Fruit fly (Drosophila melanogaster): ENCODE results near the gene CG4935.

CG4935 gene

DNA sequence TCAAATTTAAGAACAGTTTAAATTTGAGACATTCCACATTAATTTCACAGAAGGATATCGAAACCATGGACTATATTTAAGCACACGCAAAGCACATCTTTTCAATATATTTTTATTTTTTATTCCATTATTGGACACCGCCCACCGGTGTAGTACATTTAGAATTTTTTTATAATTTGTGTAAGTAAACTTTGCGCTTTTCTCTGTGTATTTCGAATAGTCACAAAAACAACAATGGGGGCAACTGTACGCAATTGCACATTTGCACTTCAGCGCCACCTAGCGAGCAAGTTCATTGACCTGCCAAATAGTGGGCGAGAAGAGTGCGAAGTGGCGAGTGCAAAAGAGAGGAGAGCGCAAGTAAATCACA, 13.9 kb downstream of the CG4935 start (continued):
- TF ChIP-seq sens-2 (GFP tag; IDR thresholded peaks at IDR 0.05): no peak
- TF ChIP-seq Nf-YC (tag; optimal IDR thresholded peaks at IDR 0.05): no peak
- 0 out of 2 replicates have a peak, but pooled peaks have one; percentile 33 for TF ChIP-seq CG9215 (GFP tag; IDR thresholded peaks at IDR 0.05)
- peak; percentile 40; the same call in 1 of the 2 replicates for TF ChIP-seq sob (GFP tag; IDR thresholded peaks at IDR 0.05)
- TF ChIP-seq psq (GFP tag; optimal IDR thresholded peaks at IDR 0.05): no peak
- no peak for TF ChIP-seq esg (GFP tag; conservative IDR thresholded peaks at IDR 0.05)
- TF ChIP-seq dm (GFP tag; optimal IDR thresholded peaks at IDR 0.05): no peak
- TF ChIP-seq Hey (tag; optimal IDR thresholded peaks at IDR 0.05): no peak
- no peak for TF ChIP-seq tna (GFP tag; IDR thresholded peaks at IDR 0.05; ENCODE audit: partially characterized antibody)
- TF ChIP-seq Atf3 (GFP tag; optimal IDR thresholded peaks at IDR 0.05): no peak
- TF ChIP-seq dati (GFP tag; IDR thresholded peaks at IDR 0.05): no peak
- TF ChIP-seq pnt (GFP tag; optimal IDR thresholded peaks at IDR 0.05): no peak
- TF ChIP-seq az2 (GFP tag; optimal IDR thresholded peaks at IDR 0.05): peak; percentile 16
- TF ChIP-seq CG14014 (GFP tag; IDR thresholded peaks at IDR 0.05): peak; percentile 68
- TF ChIP-seq Fer3 (tag; optimal IDR thresholded peaks at IDR 0.05): peak; percentile 52
- TF ChIP-seq CG14667 (GFP tag; IDR thresholded peaks at IDR 0.05): no peak
- peak; percentile 35 for TF ChIP-seq CG30403 (GFP tag; optimal IDR thresholded peaks at IDR 0.05)
- peak; percentile 73 for TF ChIP-seq Meics (GFP tag; optimal IDR thresholded peaks at IDR 0.05)
- TF ChIP-seq tll (GFP tag; optimal IDR thresholded peaks at IDR 0.05): no peak
- TF ChIP-seq Poxn (GFP tag; IDR thresholded peaks at IDR 0.05): no peak
- TF ChIP-seq nerfin-1 (tag; optimal IDR thresholded peaks at IDR 0.05): no peak
- TF ChIP-seq Dp (GFP tag; optimal IDR thresholded peaks at IDR 0.05): no peak
- no peak for TF ChIP-seq Dfd (GFP tag; optimal IDR thresholded peaks at IDR 0.05)
- peak; percentile 39 for TF ChIP-seq Hand (GFP tag; optimal IDR thresholded peaks at IDR 0.05)
- no peak for TF ChIP-seq CG31224 (GFP tag; IDR thresholded peaks at IDR 0.05)
- TF ChIP-seq CG10462 (GFP tag; optimal IDR thresholded peaks at IDR 0.05): no peak
- TF ChIP-seq CG7745 (tag; optimal IDR thresholded peaks at IDR 0.05): no peak
- peak; percentile 63 for TF ChIP-seq phol (tag; optimal IDR thresholded peaks at IDR 0.05)
- TF ChIP-seq p53 (GFP tag; optimal IDR thresholded peaks at IDR 0.05): no peak
- TF ChIP-seq CG18599 (GFP tag; optimal IDR thresholded peaks at IDR 0.05): peak; percentile 86
- no peak for TF ChIP-seq CG43689 (GFP tag; IDR thresholded peaks at IDR 0.05)
- TF ChIP-seq CG2199 (GFP tag; IDR thresholded peaks at IDR 0.05): no peak
- peak; percentile 28 for TF ChIP-seq CG13424 (tag; optimal IDR thresholded peaks at IDR 0.05)
- TF ChIP-seq CG8388 (GFP tag; optimal IDR thresholded peaks at IDR 0.05): peak; percentile 36
- TF ChIP-seq CG17612 (GFP tag; IDR thresholded peaks at IDR 0.05): no peak
- TF ChIP-seq CG6683 (GFP tag; optimal IDR thresholded peaks at IDR 0.05): peak; percentile 40
- no peak for TF ChIP-seq kay (GFP tag; optimal IDR thresholded peaks at IDR 0.05)
- peak; percentile 55 for TF ChIP-seq org-1 (GFP tag; optimal IDR thresholded peaks at IDR 0.05)
- no peak for TF ChIP-seq trem (tag; optimal IDR thresholded peaks at IDR 0.05)
- TF ChIP-seq CG10959 (GFP tag; IDR thresholded peaks at IDR 0.05): no peak
- no peak for TF ChIP-seq fd64A (GFP tag; optimal IDR thresholded peaks at IDR 0.05)
- no peak for TF ChIP-seq Deaf1 (tag; optimal IDR thresholded peaks at IDR 0.05)
- TF ChIP-seq bbx (GFP tag; IDR thresholded peaks at IDR 0.05; ENCODE audit: partially characterized antibody): no peak
- TF ChIP-seq zfh2 (GFP tag; optimal IDR thresholded peaks at IDR 0.05): peak; percentile 30
- TF ChIP-seq B-H1 (GFP tag; IDR thresholded peaks at IDR 0.05): peak; percentile 29; the same call in 1 of the 3 replicates
- peak; percentile 64 for TF ChIP-seq CG11504 (tag; optimal IDR thresholded peaks at IDR 0.05)
- peak; percentile 36 for TF ChIP-seq D19B (GFP tag; optimal IDR thresholded peaks at IDR 0.05)
- TF ChIP-seq Sry-β (GFP tag; optimal IDR thresholded peaks at IDR 0.05): no peak
- TF ChIP-seq zf30C (GFP tag; optimal IDR thresholded peaks at IDR 0.05): no peak
- TF ChIP-seq CG7786 (GFP tag; optimal IDR thresholded peaks at IDR 0.05): peak; percentile 18
- no peak for TF ChIP-seq CG16863 (GFP tag; optimal IDR thresholded peaks at IDR 0.05)
- TF ChIP-seq CG9817 (tag; optimal IDR thresholded peaks at IDR 0.05): peak; percentile 36
